Worm (Caenorhabditis elegans): Measurements from ENCODE around the gene F36H5.9.

F36H5.9 gene

ce11 chrII:1719153-1719552, 33.7 kb downstream of the F36H5.9 start, which contains the start of gene fbxb-48:
TSS of gene fbxb-48 (minus strand) at chrII:1719253.
- TF ChIP-seq hmg-11 (tag; optimal IDR thresholded peaks at IDR 0.05) (no peak), nhr-76 (tag; optimal IDR thresholded peaks at IDR 0.05) (no peak), eor-1 (tag; optimal IDR thresholded peaks at IDR 0.05) (no peak), daf-12 (tag; optimal IDR thresholded peaks at IDR 0.05) (no peak), fkh-10 (GFP tag; optimal IDR thresholded peaks at IDR 0.05) (no peak), elt-3 (tag; optimal IDR thresholded peaks at IDR 0.05) (no peak), nhr-77 (tag; optimal IDR thresholded peaks at IDR 0.05) (no peak), ceh-9 (tag; optimal IDR thresholded peaks at IDR 0.05) (no peak), nhr-43 (tag; optimal IDR thresholded peaks at IDR 0.05; ENCODE audit: poor library complexity, severe bottlenecking) (no peak), ceh-16 (tag; optimal IDR thresholded peaks at IDR 0.05) (no peak), zag-1 (tag; optimal IDR thresholded peaks at IDR 0.05) (no peak), nfya-1 (tag; optimal IDR thresholded peaks at IDR 0.05; ENCODE audit: insufficient read depth) (no peak), lin-15B (tag; optimal IDR thresholded peaks at IDR 0.05) (no peak), ztf-4 (tag; optimal IDR thresholded peaks at IDR 0.05) (no peak)

ce11 chrII:1714772-1715353, 38.0 kb downstream of the F36H5.9 start, which contains the start of gene btb-6:
TSS of gene btb-6 (plus strand) at chrII:1715303.
- no peak for TF ChIP-seq nhr-11 (tag; optimal IDR thresholded peaks at IDR 0.05)
- TF ChIP-seq nfya-1 (tag; optimal IDR thresholded peaks at IDR 0.05; ENCODE audit: insufficient read depth): no peak
- TF ChIP-seq nhr-43 (tag; optimal IDR thresholded peaks at IDR 0.05; ENCODE audit: poor library complexity, severe bottlenecking): no peak
- TF ChIP-seq eor-1 (tag; optimal IDR thresholded peaks at IDR 0.05): no peak
- TF ChIP-seq ceh-16 (tag; optimal IDR thresholded peaks at IDR 0.05): no peak
- no peak for TF ChIP-seq skn-1 (tag; optimal IDR thresholded peaks at IDR 0.05)
- no peak for TF ChIP-seq mdl-1 (tag; optimal IDR thresholded peaks at IDR 0.05)
- TF ChIP-seq aly-2 (tag; optimal IDR thresholded peaks at IDR 0.05): no peak

- no peak for TF ChIP-seq skn-1 (tag; optimal IDR thresholded peaks at IDR 0.05)
- no peak for TF ChIP-seq daf-12 (tag; optimal IDR thresholded peaks at IDR 0.05)
- no peak for TF ChIP-seq egl-27 (tag; optimal IDR thresholded peaks at IDR 0.05)
- no peak for TF ChIP-seq elt-3 (tag; optimal IDR thresholded peaks at IDR 0.05)
- TF ChIP-seq eor-1 (tag; optimal IDR thresholded peaks at IDR 0.05): no peak
- TF ChIP-seq unc-62 (GFP tag; optimal IDR thresholded peaks at IDR 0.05): no peak
- TF ChIP-seq mdl-1 (tag; optimal IDR thresholded peaks at IDR 0.05): no peak
- TF ChIP-seq unc-39 (tag; optimal IDR thresholded peaks at IDR 0.05): no peak
- TF ChIP-seq jun-1 (tag; optimal IDR thresholded peaks at IDR 0.05): no peak
Observed at ce11 chrII:1712938-1713337, 40.0 kb downstream of the F36H5.9 start, which contains the start of gene btb-7. TSS of gene btb-7 (plus strand) at chrII:1713238.

ce11 chrII:1709959-1710358, 42.9 kb downstream of the F36H5.9 start, which contains the start of gene fbxa-184:
TSS of gene fbxa-184 (plus strand) at chrII:1710259.
- TF ChIP-seq nhr-237 (tag; optimal IDR thresholded peaks at IDR 0.05) (no peak), egl-27 (tag; optimal IDR thresholded peaks at IDR 0.05) (no peak), fos-1 (tag; optimal IDR thresholded peaks at IDR 0.05) (no peak), ceh-9 (tag; optimal IDR thresholded peaks at IDR 0.05) (no peak), nhr-12 (tag; optimal IDR thresholded peaks at IDR 0.05) (no peak), aly-2 (tag; optimal IDR thresholded peaks at IDR 0.05) (no peak), zag-1 (tag; optimal IDR thresholded peaks at IDR 0.05) (no peak), elt-3 (tag; optimal IDR thresholded peaks at IDR 0.05) (no peak), snpc-4 (tag; optimal IDR thresholded peaks at IDR 0.05) (no peak), nhr-11 (tag; optimal IDR thresholded peaks at IDR 0.05) (no peak), nhr-67 (tag; optimal IDR thresholded peaks at IDR 0.05) (no peak), sea-2 (GFP tag; optimal IDR thresholded peaks at IDR 0.05) (no peak), fkh-2 (tag; optimal IDR thresholded peaks at IDR 0.05) (no peak), ceh-28 (tag; optimal IDR thresholded peaks at IDR 0.05) (no peak), ama-1 (optimal IDR thresholded peaks at IDR 0.05) (no peak), lsy-12 (tag; optimal IDR thresholded peaks at IDR 0.05) (no peak), ztf-4 (tag; optimal IDR thresholded peaks at IDR 0.05) (no peak), nhr-25 (tag; optimal IDR thresholded peaks at IDR 0.05) (no peak)

- TF ChIP-seq ceh-16 (tag; optimal IDR thresholded peaks at IDR 0.05) (no peak), lin-15B (tag; optimal IDR thresholded peaks at IDR 0.05) (no peak), egl-27 (tag; optimal IDR thresholded peaks at IDR 0.05) (no peak), elt-2 (tag; optimal IDR thresholded peaks at IDR 0.05) (no peak)
Observed at ce11 chrII:1706385-1706784, 46.5 kb downstream of the F36H5.9 start, which contains the start of gene sdz-18. TSS of gene sdz-18 (minus strand) at chrII:1706485.
